Fruit fly (Drosophila melanogaster) whole organism, embryonic: ENCODE measurements around the gene CG12010.

Experiments used
- Atf-2 ChIP-seq: fragments of 200-800 bp; sonication (Bioruptor generic); optimal IDR thresholded peaks from 2 replicates; lab custom pipeline; 2016; ENCODE audit warnings: missing biosample characterization, missing genetic modification characterization
- B-H2 ChIP-seq: fragments of 200-800 bp; sonication (Bioruptor generic); optimal IDR thresholded peaks from 2 replicates; lab custom pipeline; 2018; ENCODE audit warnings: missing biosample characterization, mild to moderate bottlenecking, missing genetic modification characterization
- BEAF-32 ChIP-seq: fragments of 200-800 bp; sonication (Bioruptor generic); optimal IDR thresholded peaks from 3 replicates; lab custom pipeline; 2017; ENCODE audit warnings: missing biosample characterization, missing genetic modification characterization, mild to moderate bottlenecking, moderate library complexity, missing genetic modification reagents
- Blimp-1 ChIP-seq: fragments of 200-800 bp; sonication (Bioruptor generic); optimal IDR thresholded peaks from 3 replicates; lab custom pipeline; 2018; ENCODE audit warnings: missing biosample characterization, missing genetic modification characterization, mild to moderate bottlenecking, moderate library complexity, missing genetic modification reagents
- CG11398 ChIP-seq: fragments of 200-800 bp; sonication (Bioruptor generic); optimal IDR thresholded peaks from 2 replicates; lab custom pipeline; 2016; ENCODE audit warnings: missing biosample characterization, missing genetic modification characterization
- CG13296 ChIP-seq: fragments of 200-800 bp; sonication (Bioruptor generic); optimal IDR thresholded peaks from 3 replicates; lab custom pipeline; 2018; ENCODE audit warnings: missing biosample characterization, mild to moderate bottlenecking, missing genetic modification characterization
- CG14050 ChIP-seq: fragments of 200-800 bp; sonication (Bioruptor generic); IDR thresholded peaks from 3 replicates; pipeline ENCODE4 v1.3.6; 2022; ENCODE audit warnings: missing biosample characterization, missing genetic modification characterization
- CG1529 ChIP-seq: fragments of 200-800 bp; sonication (Bioruptor generic); optimal IDR thresholded peaks from 3 replicates; lab custom pipeline; 2018; ENCODE audit warnings: missing biosample characterization, missing genetic modification characterization
- CG1603 ChIP-seq: fragments of 200-800 bp; sonication (Bioruptor generic); optimal IDR thresholded peaks from 2 replicates; lab custom pipeline; 2019; ENCODE audit warnings: missing biosample characterization, mild to moderate bottlenecking, missing genetic modification characterization, moderate library complexity
- CG1647 ChIP-seq: fragments of 200-800 bp; sonication (Bioruptor generic); optimal IDR thresholded peaks from 3 replicates; lab custom pipeline; 2016; ENCODE audit warnings: missing biosample characterization, missing genetic modification characterization
- CG17328 ChIP-seq: fragments of 200-800 bp; sonication (Bioruptor generic); IDR thresholded peaks from 2 replicates; pipeline ENCODE4 v1.3.6; 2022; ENCODE audit warnings: missing biosample characterization, missing genetic modification characterization
- CG17385 ChIP-seq: fragments of 200-800 bp; sonication (Bioruptor generic); optimal IDR thresholded peaks from 3 replicates; lab custom pipeline; 2018; ENCODE audit warnings: missing biosample characterization, mild to moderate bottlenecking, missing genetic modification characterization
- CG2678 ChIP-seq: fragments of 200-800 bp; sonication (Bioruptor generic); optimal IDR thresholded peaks from 3 replicates; lab custom pipeline; 2019; ENCODE audit warnings: missing biosample characterization, mild to moderate bottlenecking, missing genetic modification characterization, moderate library complexity
- CG31441 ChIP-seq: fragments of 200-800 bp; sonication (Bioruptor generic); IDR thresholded peaks from 2 replicates; pipeline ENCODE4 v1.3.6; 2022; ENCODE audit warnings: missing biosample characterization, missing genetic modification characterization
- CG7786 ChIP-seq: fragments of 200-800 bp; sonication (Bioruptor generic); optimal IDR thresholded peaks from 2 replicates; lab custom pipeline; 2016; ENCODE audit warnings: missing biosample characterization, missing genetic modification characterization
- CG8765 ChIP-seq: fragments of 200-800 bp; sonication (Bioruptor generic); IDR thresholded peaks from 2 replicates; pipeline ENCODE4 v1.3.6; 2022; ENCODE audit warnings: missing biosample characterization, missing genetic modification characterization
- CoRest ChIP-seq: fragments of 200-800 bp; sonication (Bioruptor generic); optimal IDR thresholded peaks from 3 replicates; lab custom pipeline; 2018; ENCODE audit warnings: missing biosample characterization, mild to moderate bottlenecking, missing genetic modification characterization, moderate library complexity
- D19A ChIP-seq: fragments of 200-800 bp; optimal IDR thresholded peaks from 3 replicates; lab custom pipeline; 2019; ENCODE audit warnings: missing biosample characterization, mild to moderate bottlenecking, missing genetic modification characterization, moderate library complexity
- Dp ChIP-seq: fragments of 200-800 bp; sonication (Bioruptor generic); optimal IDR thresholded peaks from 2 replicates; lab custom pipeline; 2018; ENCODE audit warnings: missing biosample characterization, mild to moderate bottlenecking, missing genetic modification characterization, moderate library complexity
- Drgx ChIP-seq: fragments of 200-800 bp; sonication (Bioruptor generic); IDR thresholded peaks from 2 replicates; pipeline ENCODE4 v1.3.6; 2022; ENCODE audit warnings: missing biosample characterization, missing genetic modification characterization
- Elba2 ChIP-seq: fragments of 200-800 bp; sonication (Bioruptor generic); optimal IDR thresholded peaks from 3 replicates; lab custom pipeline; 2016; ENCODE audit warnings: missing biosample characterization, missing genetic modification characterization
- Fer2 ChIP-seq: fragments of 200-800 bp; sonication (Bioruptor generic); optimal IDR thresholded peaks from 2 replicates; lab custom pipeline; 2018; ENCODE audit warnings: missing biosample characterization, mild to moderate bottlenecking, missing genetic modification characterization, moderate library complexity
- HLH3B ChIP-seq: fragments of 200-800 bp; sonication (Bioruptor generic); IDR thresholded peaks from 2 replicates; pipeline ENCODE4 v1.3.6; 2022; ENCODE audit warnings: missing biosample characterization, missing genetic modification characterization
- Lpt ChIP-seq: fragments of >200 bp; optimal IDR thresholded peaks from 2 replicates; lab custom pipeline; 2018; ENCODE audit warnings: missing biosample characterization, missing genetic modification characterization
- Mad ChIP-seq: fragments of 200-800 bp; sonication (Bioruptor generic); optimal IDR thresholded peaks from 2 replicates; lab custom pipeline; 2016; ENCODE audit warnings: missing biosample characterization, missing genetic modification characterization
- Xrp1 ChIP-seq: fragments of 200-800 bp; sonication (Bioruptor generic); IDR thresholded peaks from 2 replicates; pipeline ENCODE4 v1.3.6; 2022; ENCODE audit warnings: missing biosample characterization, missing genetic modification characterization
- bbx ChIP-seq: fragments of 200-800 bp; sonication (Bioruptor generic); IDR thresholded peaks from 2 replicates; pipeline ENCODE4 v1.3.6; 2022; ENCODE audit warnings: missing biosample characterization, missing genetic modification characterization; ENCODE audit not compliant: partially characterized antibody
- chif ChIP-seq, 2 experiments: fragments of 200-800 bp; sonication (Bioruptor generic); optimal IDR thresholded peaks; 3 replicates each; lab custom pipeline; 2016; ENCODE audit warnings: missing biosample characterization in 2 of 2, missing genetic modification characterization in 2 of 2
- chinmo ChIP-seq: fragments of 200-800 bp; sonication (Bioruptor generic); IDR thresholded peaks from 4 replicates; pipeline ENCODE4 v1.3.6; 2022; ENCODE audit warnings: missing biosample characterization, missing genetic modification characterization; ENCODE audit not compliant: partially characterized antibody
- crc ChIP-seq: fragments of 200-800 bp; sonication (Bioruptor generic); optimal IDR thresholded peaks from 2 replicates; lab custom pipeline; 2016; ENCODE audit warnings: missing biosample characterization, missing genetic modification characterization
- dati ChIP-seq: fragments of 200-800 bp; sonication (Bioruptor generic); IDR thresholded peaks from 2 replicates; pipeline ENCODE4 v1.3.6; 2022; ENCODE audit warnings: missing biosample characterization, missing genetic modification characterization
- dysf ChIP-seq: fragments of 200-800 bp; sonication (Bioruptor generic); IDR thresholded peaks from 3 replicates; pipeline ENCODE4 v1.3.6; 2022; ENCODE audit warnings: missing biosample characterization, missing genetic modification characterization
- eve ChIP-seq, 2 experiments: fragments of >200 bp; optimal IDR thresholded peaks; 2 replicates each; lab custom pipeline; 2017; ENCODE audit warnings: missing biosample characterization in 2 of 2, missing genetic modification characterization in 2 of 2
- hkb ChIP-seq, 2 experiments: fragments of 200-800 bp in 1 of 2; fragments of >200 bp in 1 of 2; sonication (Bioruptor generic) in 1 of 2; IDR thresholded peaks in 1 of 2; optimal IDR thresholded peaks in 1 of 2; 2 replicates each; pipeline versions ENCODE4 v1.3.6 to Lab custom; 2017 to 2022; ENCODE audit warnings: missing biosample characterization in 1 of 2, missing genetic modification characterization in 1 of 2
- ind ChIP-seq: fragments of 200-800 bp; sonication (Bioruptor generic); optimal IDR thresholded peaks from 3 replicates; lab custom pipeline; 2016; ENCODE audit warnings: missing biosample characterization, missing genetic modification characterization
- jumu ChIP-seq: fragments of 200-800 bp; sonication (Bioruptor generic); optimal IDR thresholded peaks from 3 replicates; lab custom pipeline; 2016; ENCODE audit warnings: missing biosample characterization, missing genetic modification characterization
- kay ChIP-seq: fragments of 200-800 bp; sonication (Bioruptor generic); optimal IDR thresholded peaks from 2 replicates; lab custom pipeline; 2016; ENCODE audit warnings: missing biosample characterization, missing genetic modification characterization
- lbe ChIP-seq: fragments of 200-800 bp; sonication (Bioruptor generic); optimal IDR thresholded peaks from 2 replicates; lab custom pipeline; 2016; ENCODE audit warnings: missing biosample characterization, mild to moderate bottlenecking, missing genetic modification characterization
- lola ChIP-seq, 3 experiments: fragments of >200 bp in 2 of 3; fragments of 200-800 bp in 1 of 3; sonication (Bioruptor generic) in 1 of 3; optimal IDR thresholded peaks; 2 replicates each; lab custom pipeline; 2017 to 2019; ENCODE audit warnings: missing biosample characterization in 3 of 3, missing genetic modification characterization in 3 of 3, mild to moderate bottlenecking in 1 of 3, moderate library complexity in 1 of 3
- nmo ChIP-seq: fragments of 200-800 bp; sonication (Bioruptor generic); optimal IDR thresholded peaks from 2 replicates; lab custom pipeline; 2018; ENCODE audit warnings: missing biosample characterization, mild to moderate bottlenecking, missing genetic modification characterization, moderate library complexity
- run ChIP-seq: fragments of 200-800 bp; sonication (Bioruptor generic); optimal IDR thresholded peaks from 3 replicates; lab custom pipeline; 2018; ENCODE audit warnings: missing biosample characterization, mild to moderate bottlenecking, missing genetic modification characterization
- sc ChIP-seq, 3 experiments: fragments of >200 bp in 2 of 3; fragments of 200-800 bp in 1 of 3; sonication (Bioruptor generic) in 1 of 3; optimal IDR thresholded peaks; 2 replicates in 2 of 3; 3 replicates in 1 of 3; lab custom pipeline; 2017; ENCODE audit warnings: mild to moderate bottlenecking in 1 of 3, missing biosample characterization in 1 of 3, missing genetic modification characterization in 1 of 3, missing genetic modification reagents in 1 of 3
- seq ChIP-seq: fragments of 200-800 bp; sonication (Bioruptor generic); IDR thresholded peaks from 2 replicates; pipeline ENCODE4 v1.3.6; 2022; ENCODE audit warnings: missing biosample characterization, missing genetic modification characterization
- sob ChIP-seq: fragments of 200-800 bp; sonication (Bioruptor generic); IDR thresholded peaks from 2 replicates; pipeline ENCODE4 v1.3.6; 2022; ENCODE audit warnings: missing biosample characterization, missing genetic modification characterization
- sqz ChIP-seq: fragments of 200-800 bp; sonication (Bioruptor generic); optimal IDR thresholded peaks from 3 replicates; lab custom pipeline; 2018; ENCODE audit warnings: missing biosample characterization, mild to moderate bottlenecking, missing genetic modification characterization
- trh ChIP-seq: fragments of 200-800 bp; sonication (Bioruptor generic); optimal IDR thresholded peaks from 2 replicates; lab custom pipeline; 2016; ENCODE audit warnings: missing biosample characterization, missing genetic modification characterization
- zfh2 ChIP-seq: fragments of 200-800 bp; sonication (Bioruptor generic); optimal IDR thresholded peaks from 2 replicates; lab custom pipeline; 2016; ENCODE audit warnings: missing biosample characterization, missing genetic modification characterization

CG12010 gene

DNA sequence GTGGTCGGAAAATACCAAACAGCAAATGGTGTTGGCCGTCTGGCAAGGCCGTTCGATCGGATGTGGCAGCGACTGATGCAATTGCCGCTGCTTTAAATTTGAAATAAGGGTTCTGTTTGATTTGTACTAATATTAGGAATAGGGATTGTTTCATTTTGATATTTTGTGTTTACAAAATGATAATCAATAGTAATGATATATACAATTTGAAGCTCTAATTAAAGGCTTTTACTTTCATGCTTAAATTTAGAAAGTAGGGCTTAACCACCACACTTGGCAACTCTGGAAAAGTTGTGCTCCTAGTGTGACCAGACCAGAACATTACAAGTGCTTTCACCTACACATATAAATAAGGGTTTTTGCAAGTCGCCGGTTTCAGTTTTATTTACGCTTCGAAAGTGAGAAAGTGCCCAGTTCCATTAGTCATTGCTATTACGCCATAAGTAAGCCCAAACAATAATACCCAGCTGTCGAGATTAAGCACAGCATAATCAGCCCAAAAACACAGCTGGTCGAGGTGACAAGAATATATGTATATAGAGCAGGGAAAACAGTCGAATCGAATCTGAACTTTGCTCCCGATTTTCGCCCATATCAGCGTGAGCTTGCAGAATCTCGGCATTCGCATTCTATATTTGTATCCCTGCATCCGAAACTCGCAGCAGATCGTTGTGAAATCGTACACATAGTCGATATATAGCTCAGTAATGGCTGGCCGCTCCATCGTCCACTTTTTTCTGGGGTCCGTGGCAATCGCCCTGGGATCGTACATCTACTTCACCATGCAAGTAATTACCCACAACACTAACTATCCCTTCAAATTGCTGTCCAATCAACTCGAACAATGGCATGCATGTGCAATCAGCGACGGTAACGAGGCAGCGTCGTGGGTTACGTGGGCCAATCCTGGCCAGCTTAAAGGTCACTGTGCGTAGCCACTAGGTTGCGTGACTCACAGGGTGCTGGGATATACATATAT lies 47.9 kb upstream of the CG12010 start, which contains the start of gene Gtpx (continued):
- TF ChIP-seq Elba2 (GFP tag; lab: Kevin White, UChicago) (peak; percentile 23), CG31441 (GFP tag; lab: Robert Waterston, UW) (no peak; the same call in 1 of the 2 replicates), ind (GFP tag; lab: Kevin White, UChicago) (peak; percentile 19), seq (no peak), chif (GFP tag; optimal IDR thresholded peaks at IDR 0.05; lab: Kevin White, UChicago) (peak in 1 of 2 experiments; percentile 37), CG8765 (no peak), CG17328 (GFP tag; lab: Robert Waterston, UW) (0 out of 2 replicates have a peak, but pooled peaks have one; percentile 41), CG1603 (tag; lab: Kevin White, UChicago) (peak; percentile 54), Dp (GFP tag; lab: Kevin White, UChicago) (peak; percentile 80), CG13296 (GFP tag; lab: Kevin White, UChicago) (no peak), Drgx (GFP tag; lab: Robert Waterston, UW) (0 out of 2 replicates have a peak, but pooled peaks have one; percentile 24), D19A (tag; lab: Kevin White, UChicago) (no peak), Xrp1 (GFP tag; lab: Robert Waterston, UW) (peak; percentile 33; the same call in 1 of the 2 replicates), eve (GFP tag; optimal IDR thresholded peaks at IDR 0.05; lab: Kevin White, UChicago) (no peak), nmo (peak; percentile 76), Mad (GFP tag; lab: Kevin White, UChicago) (peak; percentile 9), trh (GFP tag; lab: Kevin White, UChicago) (no peak), hkb (optimal IDR thresholded peaks at IDR 0.05; lab: Kevin White, UChicago) (peak; percentile 90), hkb (GFP tag; IDR thresholded peaks at IDR 0.05; lab: Robert Waterston, UW) (no peak), CG11398 (no peak), kay (GFP tag; lab: Kevin White, UChicago) (peak; percentile 20), Atf-2 (GFP tag; lab: Kevin White, UChicago) (no peak), dati (no peak), zfh2 (GFP tag; lab: Kevin White, UChicago) (peak; percentile 60), sob (no peak), CoRest (tag; lab: Kevin White, UChicago) (peak; percentile 79), lbe (peak; percentile 35), bbx (no peak), run (tag; lab: Kevin White, UChicago) (no peak), jumu (GFP tag; lab: Kevin White, UChicago) (peak; percentile 25), CG2678 (tag; lab: Kevin White, UChicago) (no peak), CG17385 (GFP tag; lab: Kevin White, UChicago) (peak; percentile 49), Lpt (GFP tag; lab: Kevin White, UChicago) (no peak), Fer2 (no peak), crc (GFP tag; lab: Kevin White, UChicago) (peak; percentile 66), Blimp-1 (peak; percentile 37), sc (optimal IDR thresholded peaks at IDR 0.05; lab: Kevin White, UChicago) (no peak), sc (GFP tag; optimal IDR thresholded peaks at IDR 0.05; lab: Kevin White, UChicago) (no peak), lola (GFP tag; optimal IDR thresholded peaks at IDR 0.05; lab: Kevin White, UChicago) (peak in 1 of 3 experiments; percentile 45), CG7786 (peak; percentile 21), dysf (GFP tag; lab: Robert Waterston, UW) (peak; percentile 28; the same call in 1 of the 3 replicates), CG1529 (GFP tag; lab: Kevin White, UChicago) (no peak), CG1647 (GFP tag; lab: Kevin White, UChicago) (no peak), CG14050 (GFP tag; lab: Robert Waterston, UW) (no peak), BEAF-32 (GFP tag; lab: Kevin White, UChicago) (peak; percentile 69), sqz (GFP tag; lab: Kevin White, UChicago) (no peak), chinmo (GFP tag; lab: Robert Waterston, UW) (no peak), B-H2 (peak; percentile 57), HLH3B (no peak)
